Fruit fly (Drosophila melanogaster) whole organism, embryonic: ENCODE measurements around the gene CG10996.

Source experiments
- Atf3 ChIP-seq: fragments of 200-800 bp; sonication (Bioruptor generic); optimal IDR thresholded peaks from 3 replicates; lab custom pipeline; 2016; ENCODE audit warnings: missing biosample characterization, missing genetic modification characterization
- CG1024 ChIP-seq: fragments of 200-800 bp; sonication (Bioruptor generic); IDR thresholded peaks from 2 replicates; pipeline ENCODE4 v1.3.6; 2022; ENCODE audit warnings: missing biosample characterization, missing genetic modification characterization
- CG13287 ChIP-seq: fragments of 200-800 bp; sonication (Bioruptor generic); IDR thresholded peaks from 2 replicates; pipeline ENCODE4 v1.3.6; 2022; ENCODE audit warnings: missing biosample characterization, missing genetic modification characterization; ENCODE audit not compliant: partially characterized antibody
- CG15479 ChIP-seq: fragments of 200-800 bp; sonication (Bioruptor generic); optimal IDR thresholded peaks from 3 replicates; lab custom pipeline; 2019; ENCODE audit warnings: missing biosample characterization, mild to moderate bottlenecking, missing genetic modification characterization, moderate library complexity
- CG15514 ChIP-seq: fragments of 200-800 bp; sonication (Bioruptor generic); optimal IDR thresholded peaks from 3 replicates; lab custom pipeline; 2017; ENCODE audit warnings: missing biosample characterization, missing genetic modification characterization, mild to moderate bottlenecking, moderate library complexity, missing genetic modification reagents
- CG17829 ChIP-seq: fragments of 200-800 bp; optimal IDR thresholded peaks from 2 replicates; lab custom pipeline; 2019; ENCODE audit warnings: missing biosample characterization, mild to moderate bottlenecking, missing genetic modification characterization, moderate library complexity
- CG2129 ChIP-seq: fragments of 200-800 bp; sonication (Bioruptor generic); IDR thresholded peaks from 2 replicates; pipeline ENCODE4 v1.3.6; 2022; ENCODE audit warnings: missing biosample characterization, missing genetic modification characterization; ENCODE audit not compliant: partially characterized antibody
- CG32532 ChIP-seq: fragments of 200-800 bp; sonication (Bioruptor generic); IDR thresholded peaks from 2 replicates; pipeline ENCODE4 v1.3.6; 2022; ENCODE audit warnings: missing biosample characterization, missing genetic modification characterization
- CG33213 ChIP-seq: fragments of 200-800 bp; sonication (Bioruptor generic); optimal IDR thresholded peaks from 3 replicates; lab custom pipeline; 2016; ENCODE audit warnings: missing biosample characterization, missing genetic modification characterization
- CG34422 ChIP-seq: fragments of 200-800 bp; sonication (Bioruptor generic); IDR thresholded peaks from 3 replicates; pipeline ENCODE4 v1.3.6; 2022; ENCODE audit warnings: missing biosample characterization, missing genetic modification characterization
- CG42726 ChIP-seq: fragments of 200-800 bp; sonication (Bioruptor generic); IDR thresholded peaks from 2 replicates; pipeline ENCODE4 v1.3.6; 2022; ENCODE audit warnings: missing biosample characterization, missing genetic modification characterization; ENCODE audit not compliant: partially characterized antibody
- CG4424 ChIP-seq: fragments of 200-800 bp; sonication (Bioruptor generic); optimal IDR thresholded peaks from 3 replicates; lab custom pipeline; 2016; ENCODE audit warnings: missing biosample characterization, missing genetic modification characterization
- CG5953 ChIP-seq: fragments of 200-800 bp; sonication (Bioruptor generic); IDR thresholded peaks from 2 replicates; pipeline ENCODE4 v1.3.6; 2022; ENCODE audit warnings: missing biosample characterization, missing genetic modification characterization
- CG6272 ChIP-seq: fragments of 200-800 bp; sonication (Bioruptor generic); IDR thresholded peaks from 2 replicates; pipeline ENCODE4 v1.3.6; 2022; ENCODE audit warnings: missing biosample characterization, missing genetic modification characterization
- CG8388 ChIP-seq: fragments of 200-800 bp; sonication (Bioruptor generic); optimal IDR thresholded peaks from 2 replicates; lab custom pipeline; 2019; ENCODE audit warnings: missing biosample characterization, mild to moderate bottlenecking, missing genetic modification characterization, moderate library complexity
- CG8924 ChIP-seq: fragments of 200-800 bp; optimal IDR thresholded peaks from 3 replicates; lab custom pipeline; 2019; ENCODE audit warnings: missing biosample characterization, mild to moderate bottlenecking, missing genetic modification characterization, moderate library complexity
- CG9876 ChIP-seq: fragments of 200-800 bp; sonication (Bioruptor generic); optimal IDR thresholded peaks from 2 replicates; lab custom pipeline; 2016; ENCODE audit warnings: missing biosample characterization, missing genetic modification characterization
- CTCF ChIP-seq: fragments of 200-800 bp; sonication (Bioruptor generic); optimal IDR thresholded peaks from 2 replicates; lab custom pipeline; 2017; ENCODE audit warnings: missing biosample characterization, mild to moderate bottlenecking, missing genetic modification characterization, moderate library complexity
- Chrac-16 ChIP-seq: fragments of 200-800 bp; sonication (Bioruptor generic); optimal IDR thresholded peaks from 3 replicates; lab custom pipeline; 2016; ENCODE audit warnings: missing biosample characterization, missing genetic modification characterization
- Deaf1 ChIP-seq: fragments of 200-800 bp; optimal IDR thresholded peaks from 3 replicates; lab custom pipeline; 2019; ENCODE audit warnings: missing biosample characterization, mild to moderate bottlenecking, missing genetic modification characterization, moderate library complexity
- Doc3 ChIP-seq: fragments of 200-800 bp; sonication (Bioruptor generic); IDR thresholded peaks from 3 replicates; pipeline ENCODE4 v1.3.6; 2022; ENCODE audit warnings: missing biosample characterization, missing genetic modification characterization; ENCODE audit not compliant: partially characterized antibody
- Dp ChIP-seq: fragments of 200-800 bp; sonication (Bioruptor generic); optimal IDR thresholded peaks from 2 replicates; lab custom pipeline; 2018; ENCODE audit warnings: missing biosample characterization, mild to moderate bottlenecking, missing genetic modification characterization, moderate library complexity
- Drgx ChIP-seq: fragments of 200-800 bp; sonication (Bioruptor generic); IDR thresholded peaks from 2 replicates; pipeline ENCODE4 v1.3.6; 2022; ENCODE audit warnings: missing biosample characterization, missing genetic modification characterization
- Fer2 ChIP-seq: fragments of 200-800 bp; sonication (Bioruptor generic); optimal IDR thresholded peaks from 2 replicates; lab custom pipeline; 2018; ENCODE audit warnings: missing biosample characterization, mild to moderate bottlenecking, missing genetic modification characterization, moderate library complexity
- H15 ChIP-seq: fragments of 200-800 bp; sonication (Bioruptor generic); IDR thresholded peaks from 3 replicates; pipeline ENCODE4 v1.3.6; 2022; ENCODE audit warnings: missing biosample characterization, missing genetic modification characterization
- HHEX ChIP-seq: fragments of 200-800 bp; sonication (Bioruptor generic); optimal IDR thresholded peaks from 3 replicates; lab custom pipeline; 2017; ENCODE audit warnings: missing biosample characterization, mild to moderate bottlenecking, missing genetic modification characterization, missing genetic modification reagents
- Hr3 ChIP-seq: fragments of 200-800 bp; sonication (Bioruptor generic); optimal IDR thresholded peaks from 3 replicates; lab custom pipeline; 2016; ENCODE audit warnings: missing biosample characterization, missing genetic modification characterization
- MESR4 ChIP-seq: fragments of 200-800 bp; sonication (Bioruptor generic); optimal IDR thresholded peaks from 2 replicates; lab custom pipeline; 2018; ENCODE audit warnings: missing biosample characterization, mild to moderate bottlenecking, missing genetic modification characterization, moderate library complexity
- Med ChIP-seq: fragments of 200-800 bp; sonication (Bioruptor generic); peaks from one replicate; lab custom pipeline; 2016; ENCODE audit warnings: missing biosample characterization, missing genetic modification characterization, mild to moderate bottlenecking, inconsistent platforms, moderate library complexity
- NC2β ChIP-seq: fragments of 200-800 bp; sonication (Bioruptor generic); optimal IDR thresholded peaks from 2 replicates; lab custom pipeline; 2016; ENCODE audit warnings: missing biosample characterization, missing genetic modification characterization
- Oaz ChIP-seq: fragments of 200-800 bp; sonication (Bioruptor generic); IDR thresholded peaks from 2 replicates; pipeline ENCODE4 v1.3.6; 2022; ENCODE audit warnings: missing biosample characterization, missing genetic modification characterization
- Opbp ChIP-seq: fragments of 200-800 bp; sonication (Bioruptor generic); IDR thresholded peaks from 3 replicates; pipeline ENCODE4 v1.3.6; 2022; ENCODE audit warnings: missing biosample characterization, missing genetic modification characterization; ENCODE audit not compliant: partially characterized antibody
- Sox102F ChIP-seq: fragments of 200-800 bp; sonication (Bioruptor generic); optimal IDR thresholded peaks from 2 replicates; lab custom pipeline; 2018; ENCODE audit warnings: missing biosample characterization, mild to moderate bottlenecking, missing genetic modification characterization, moderate library complexity
- dmrt11E ChIP-seq: fragments of 200-800 bp; sonication (Bioruptor generic); optimal IDR thresholded peaks from 3 replicates; lab custom pipeline; 2018; ENCODE audit warnings: missing biosample characterization, mild to moderate bottlenecking, missing genetic modification characterization, moderate library complexity
- dysf ChIP-seq: fragments of 200-800 bp; sonication (Bioruptor generic); IDR thresholded peaks from 3 replicates; pipeline ENCODE4 v1.3.6; 2022; ENCODE audit warnings: missing biosample characterization, missing genetic modification characterization
- exex ChIP-seq: fragments of 200-800 bp; sonication (Bioruptor generic); optimal IDR thresholded peaks from 4 replicates; lab custom pipeline; 2018; ENCODE audit warnings: missing biosample characterization, mild to moderate bottlenecking, missing genetic modification characterization, moderate library complexity
- fd64A ChIP-seq: fragments of 200-800 bp; sonication (Bioruptor generic); optimal IDR thresholded peaks from 3 replicates; lab custom pipeline; 2018; ENCODE audit warnings: missing biosample characterization, mild to moderate bottlenecking, missing genetic modification characterization
- gcm ChIP-seq: fragments of 200-800 bp; sonication (Bioruptor generic); optimal IDR thresholded peaks from 2 replicates; lab custom pipeline; 2019; ENCODE audit warnings: missing biosample characterization, mild to moderate bottlenecking, missing genetic modification characterization, moderate library complexity
- hth ChIP-seq: fragments of >200 bp; optimal IDR thresholded peaks from 2 replicates; lab custom pipeline; 2017; ENCODE audit warnings: inconsistent platforms
- mirr ChIP-seq: fragments of 200-800 bp; sonication (Bioruptor generic); optimal IDR thresholded peaks from 3 replicates; lab custom pipeline; 2018; ENCODE audit warnings: missing biosample characterization, mild to moderate bottlenecking, missing genetic modification characterization
- mld ChIP-seq: fragments of 200-800 bp; sonication (Bioruptor generic); IDR thresholded peaks from 3 replicates; pipeline ENCODE4 v1.3.6; 2022; ENCODE audit warnings: missing biosample characterization, missing genetic modification characterization; ENCODE audit not compliant: partially characterized antibody
- nerfin-2 ChIP-seq: fragments of 200-800 bp; sonication (Bioruptor generic); IDR thresholded peaks from 2 replicates; pipeline ENCODE4 v1.3.6; 2022; ENCODE audit warnings: missing biosample characterization, missing genetic modification characterization; ENCODE audit not compliant: partially characterized antibody
- pfk ChIP-seq: fragments of 200-800 bp; sonication (Bioruptor generic); optimal IDR thresholded peaks from 2 replicates; lab custom pipeline; 2018; ENCODE audit warnings: missing biosample characterization, mild to moderate bottlenecking, missing genetic modification characterization, moderate library complexity
- phol ChIP-seq: fragments of 200-800 bp; sonication (Bioruptor generic); optimal IDR thresholded peaks from 3 replicates; lab custom pipeline; 2018; ENCODE audit warnings: missing biosample characterization, mild to moderate bottlenecking, missing genetic modification characterization, moderate library complexity
- prd ChIP-seq, 3 experiments: fragments of >200 bp in 2 of 3; fragments of 200-800 bp in 1 of 3; sonication (Bioruptor generic) in 1 of 3; optimal IDR thresholded peaks in 2 of 3; IDR thresholded peaks in 1 of 3; 2 replicates in 2 of 3; 3 replicates in 1 of 3; pipeline versions ENCODE4 v1.3.6 to Lab custom; 2017 to 2022; ENCODE audit warnings: missing biosample characterization in 1 of 3, missing genetic modification characterization in 1 of 3
- run ChIP-seq: fragments of 200-800 bp; sonication (Bioruptor generic); optimal IDR thresholded peaks from 3 replicates; lab custom pipeline; 2018; ENCODE audit warnings: missing biosample characterization, mild to moderate bottlenecking, missing genetic modification characterization
- seq ChIP-seq: fragments of 200-800 bp; sonication (Bioruptor generic); IDR thresholded peaks from 2 replicates; pipeline ENCODE4 v1.3.6; 2022; ENCODE audit warnings: missing biosample characterization, missing genetic modification characterization
- sr ChIP-seq: fragments of 200-800 bp; sonication (Bioruptor generic); IDR thresholded peaks from 3 replicates; pipeline ENCODE4 v1.3.6; 2022; ENCODE audit warnings: missing biosample characterization, missing genetic modification characterization
- yki ChIP-seq: fragments of >200 bp; optimal IDR thresholded peaks from 3 replicates; lab custom pipeline; 2018
- zf30C ChIP-seq: fragments of 200-800 bp; sonication (Bioruptor generic); optimal IDR thresholded peaks from 3 replicates; lab custom pipeline; 2018; ENCODE audit warnings: missing biosample characterization, mild to moderate bottlenecking, missing genetic modification characterization

The CG10996 gene

DNA sequence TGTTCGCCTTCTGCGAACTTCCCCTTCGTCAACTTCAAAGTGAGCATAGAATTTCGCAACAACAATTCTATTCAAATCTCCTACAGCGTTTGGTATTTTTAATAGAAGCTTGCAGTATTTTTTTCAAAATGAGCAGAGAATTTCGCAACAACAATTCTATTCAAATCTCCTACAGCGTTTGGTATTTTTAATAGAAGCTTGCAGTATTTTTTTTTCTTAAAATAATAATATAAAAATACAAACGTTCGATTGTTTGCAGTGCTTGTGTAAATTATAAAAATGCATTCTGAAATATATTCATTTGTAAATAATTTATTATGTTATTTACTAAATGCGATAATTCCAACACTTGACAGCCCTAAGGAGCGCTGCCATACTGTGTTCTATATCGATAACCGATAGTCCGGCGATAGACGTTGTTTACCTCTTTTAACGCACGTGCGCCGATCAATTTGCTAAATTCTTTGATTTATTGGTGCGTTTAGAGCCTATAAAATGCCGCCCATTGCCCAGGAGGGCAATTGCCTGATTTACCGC is 40.6 kb downstream of the CG10996 start, which contains the start of the genes CG32625 and Rtc1 (continued):
- TF ChIP-seq phol (peak; percentile 62), H15 (GFP tag; lab: Robert Waterston, UW) (peak; percentile 44; the same call in 1 of the 3 replicates), CG2129 (GFP tag; lab: Robert Waterston, UW) (0 out of 2 replicates have a peak, but pooled peaks have one; percentile 20), mirr (no peak), Drgx (GFP tag; lab: Robert Waterston, UW) (no peak), dmrt11E (tag; lab: Kevin White, UChicago) (peak; percentile 35), Opbp (peak; percentile 51; the same call in 2 of the 3 replicates), CG15514 (GFP tag; lab: Kevin White, UChicago) (peak; percentile 42), CG8388 (GFP tag; lab: Kevin White, UChicago) (peak; percentile 36), CG15479 (peak; percentile 54), seq (GFP tag; lab: Robert Waterston, UW) (no peak), Hr3 (GFP tag; lab: Kevin White, UChicago) (no peak), dysf (GFP tag; lab: Robert Waterston, UW) (peak; percentile 51), pfk (GFP tag; lab: Kevin White, UChicago) (no peak), CG1024 (GFP tag; lab: Robert Waterston, UW) (peak; percentile 57), prd (optimal IDR thresholded peaks at IDR 0.05; lab: Kevin White, UChicago) (no peak), prd (GFP tag; IDR thresholded peaks at IDR 0.05; lab: Robert Waterston, UW) (peak; percentile 53; the same call in 2 of the 3 replicates), CG34422 (0 out of 3 replicates have a peak, but pooled peaks have one; percentile 22), Med (GFP tag; lab: Kevin White, UChicago) (peak; percentile 69), Atf3 (GFP tag; lab: Kevin White, UChicago) (no peak), NC2β (GFP tag; lab: Kevin White, UChicago) (no peak), Deaf1 (tag; lab: Kevin White, UChicago) (peak; percentile 22), CG32532 (GFP tag; lab: Robert Waterston, UW) (peak; percentile 61), CG13287 (GFP tag; lab: Robert Waterston, UW) (peak; percentile 73), Fer2 (tag; lab: Kevin White, UChicago) (peak; percentile 28), CG5953 (no peak), CG8924 (tag; lab: Kevin White, UChicago) (peak; percentile 55), Oaz (GFP tag; lab: Robert Waterston, UW) (0 out of 2 replicates have a peak, but pooled peaks have one; percentile 15), CG33213 (GFP tag; lab: Kevin White, UChicago) (no peak), exex (tag; lab: Kevin White, UChicago) (peak; percentile 24), nerfin-2 (peak; percentile 52; the same call in 1 of the 2 replicates), Chrac-16 (peak; percentile 37), fd64A (no peak), hth (lab: Kevin White, UChicago) (no peak), CG9876 (GFP tag; lab: Kevin White, UChicago) (no peak), CG4424 (GFP tag; lab: Kevin White, UChicago) (peak; percentile 47), zf30C (GFP tag; lab: Kevin White, UChicago) (no peak), CTCF (GFP tag; lab: Kevin White, UChicago) (no peak), run (no peak), Sox102F (GFP tag; lab: Kevin White, UChicago) (peak; percentile 54), CG6272 (GFP tag; lab: Robert Waterston, UW) (no peak), sr (no peak), gcm (GFP tag; lab: Kevin White, UChicago) (peak; percentile 35), HHEX (no peak), CG42726 (GFP tag; lab: Robert Waterston, UW) (no peak), yki (lab: Kevin White, UChicago) (no peak), CG17829 (tag; lab: Kevin White, UChicago) (peak; percentile 72), Doc3 (GFP tag; lab: Robert Waterston, UW) (peak; percentile 34; the same call in 1 of the 3 replicates), MESR4 (GFP tag; lab: Kevin White, UChicago) (peak; percentile 29), mld (GFP tag; lab: Robert Waterston, UW) (no peak), Dp (GFP tag; lab: Kevin White, UChicago) (peak; percentile 50)
